Worm (Caenorhabditis elegans): ENCODE results near the gene F11D11.12.
"Not testable (repeated sequence)": the region's sequence is repeated elsewhere in the genome, so short reads cannot be mapped to it uniquely, and the experiment has no call there.

F11D11.12 gene

DNA sequence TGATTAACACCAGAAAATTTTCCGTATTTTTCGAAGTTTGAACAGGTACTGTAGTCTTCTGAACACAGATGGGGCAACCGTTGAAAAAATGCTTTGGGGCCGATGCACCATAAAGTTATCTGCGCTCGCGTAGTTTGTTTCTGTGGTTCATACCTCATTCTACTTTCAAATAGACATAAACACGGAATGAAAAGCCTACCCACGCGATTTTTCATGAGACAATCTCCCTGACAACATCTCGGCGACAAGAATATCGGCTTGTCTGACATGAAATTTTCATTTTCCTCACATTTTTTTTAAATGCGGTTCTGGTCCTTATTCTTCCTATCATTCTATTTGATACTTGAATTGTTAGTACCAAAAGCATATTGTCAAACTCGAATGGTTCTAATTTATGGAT, 22.3 kb upstream of the F11D11.12 start, which contains the start of gene clec-257:
clec-257 (plus strand) TSS at position 301 of the 400 bp plus-strand sequence.
- TF ChIP-seq ets-7 (tag; optimal IDR thresholded peaks at IDR 0.05) (no peak), tbx-37 (GFP tag; conservative IDR thresholded peaks at IDR 0.05) (no peak), tbx-11 (GFP tag; IDR thresholded peaks at IDR 0.05) (no peak), pes-1 (GFP tag; IDR thresholded peaks at IDR 0.05) (no peak), scrt-1 (GFP tag; IDR thresholded peaks at IDR 0.05) (no peak), F13C5.2 (tag; optimal IDR thresholded peaks at IDR 0.05) (no peak), hnd-1 (tag; optimal IDR thresholded peaks at IDR 0.05) (no peak), sea-1 (GFP tag; conservative IDR thresholded peaks at IDR 0.05) (no peak), hmbx-1 (tag; optimal IDR thresholded peaks at IDR 0.05) (no peak), ceh-13 (GFP tag; optimal IDR thresholded peaks at IDR 0.05) (no peak)

DNA sequence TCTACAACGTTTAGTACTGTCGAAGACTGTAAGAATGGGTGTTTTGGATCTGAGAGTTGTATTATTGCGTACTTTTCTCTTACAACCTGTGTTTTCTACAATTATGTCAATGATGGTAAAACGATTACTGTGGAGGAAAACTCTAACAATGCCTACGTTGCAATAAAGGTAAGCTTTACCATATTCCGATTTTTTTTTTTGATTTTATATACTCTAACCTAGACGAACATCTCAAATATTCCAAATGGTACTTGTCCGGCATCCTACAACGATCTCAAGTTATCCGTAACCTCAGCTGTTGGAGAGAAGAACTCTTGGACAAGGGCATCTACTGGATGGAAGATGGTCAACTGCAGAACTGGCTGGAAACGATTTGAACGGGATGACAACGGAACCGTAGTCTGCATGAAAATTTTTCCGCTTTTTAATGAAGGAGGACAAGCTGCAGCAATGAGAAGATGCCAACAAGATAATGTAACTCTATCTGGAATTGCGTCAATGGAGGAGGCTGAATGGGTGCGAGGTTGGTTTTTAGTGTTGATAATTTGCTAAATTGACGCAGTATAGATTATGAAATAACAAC, 21.4 kb upstream of the F11D11.12 start:
- no peak for TF ChIP-seq scrt-1 (GFP tag; IDR thresholded peaks at IDR 0.05)
- no peak for TF ChIP-seq ets-7 (tag; optimal IDR thresholded peaks at IDR 0.05)

ce11 chrV:18771390-18771789, 20.9 kb upstream of the F11D11.12 start, which contains the start of gene clec-256:
Gene clec-256, plus strand, starts transcription at chrV:18771690.
- TF ChIP-seq tbx-11 (GFP tag; IDR thresholded peaks at IDR 0.05) (no peak), sea-1 (GFP tag; conservative IDR thresholded peaks at IDR 0.05) (no peak), F13C5.2 (tag; optimal IDR thresholded peaks at IDR 0.05) (no peak), tra-4 (tag; optimal IDR thresholded peaks at IDR 0.05) (no peak), ceh-13 (GFP tag; optimal IDR thresholded peaks at IDR 0.05) (no peak), aly-1 (tag; optimal IDR thresholded peaks at IDR 0.05) (no peak), ets-7 (tag; optimal IDR thresholded peaks at IDR 0.05) (no peak), flt-1 (GFP tag; IDR thresholded peaks at IDR 0.05) (no peak)

ce11 chrV:18770623-18771022, 20.1 kb upstream of the F11D11.12 start, which contains the start of gene clec-255:
Gene clec-255, minus strand, starts transcription at chrV:18770723.
- TF ChIP-seq aly-1 (tag; optimal IDR thresholded peaks at IDR 0.05), result no peak
- TF ChIP-seq scrt-1 (GFP tag; IDR thresholded peaks at IDR 0.05), result no peak

DNA sequence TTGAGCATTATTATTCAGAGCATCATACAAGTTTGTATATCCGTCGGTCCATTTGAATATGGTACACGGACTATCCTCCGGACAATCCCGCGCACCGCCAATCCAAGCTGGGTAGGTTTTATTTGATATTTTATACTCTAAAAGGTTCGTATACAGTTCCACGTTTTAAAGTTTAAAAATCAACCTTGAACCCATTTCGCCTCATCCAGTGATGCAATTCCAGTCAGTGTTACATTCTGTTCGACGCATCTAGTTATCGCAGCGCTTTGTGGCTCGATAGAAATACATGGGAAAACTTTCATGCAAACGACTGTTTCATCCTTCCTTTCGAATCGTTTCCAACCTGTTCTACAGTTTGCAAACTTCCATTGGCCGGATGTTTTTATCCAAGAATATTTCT, 19.4 kb upstream of the F11D11.12 start:
- TF ChIP-seq tbx-37 (GFP tag; conservative IDR thresholded peaks at IDR 0.05), result no peak
- TF ChIP-seq tbx-11 (GFP tag; IDR thresholded peaks at IDR 0.05), result no peak
- TF ChIP-seq hnd-1 (tag; optimal IDR thresholded peaks at IDR 0.05), result no peak
- no peak for TF ChIP-seq ama-1 (optimal IDR thresholded peaks at IDR 0.05)
- no peak for TF ChIP-seq pes-1 (GFP tag; IDR thresholded peaks at IDR 0.05)
- no peak for TF ChIP-seq F13C5.2 (tag; optimal IDR thresholded peaks at IDR 0.05)
- TF ChIP-seq hmbx-1 (tag; optimal IDR thresholded peaks at IDR 0.05), result no peak
- no peak for TF ChIP-seq tra-4 (tag; optimal IDR thresholded peaks at IDR 0.05)
- TF ChIP-seq B0310.2 (tag; optimal IDR thresholded peaks at IDR 0.05), result no peak
- no peak for TF ChIP-seq scrt-1 (GFP tag; IDR thresholded peaks at IDR 0.05)
- no peak for TF ChIP-seq aly-1 (tag; optimal IDR thresholded peaks at IDR 0.05)
- no peak for TF ChIP-seq hmg-4 (GFP tag; optimal IDR thresholded peaks at IDR 0.05)

DNA sequence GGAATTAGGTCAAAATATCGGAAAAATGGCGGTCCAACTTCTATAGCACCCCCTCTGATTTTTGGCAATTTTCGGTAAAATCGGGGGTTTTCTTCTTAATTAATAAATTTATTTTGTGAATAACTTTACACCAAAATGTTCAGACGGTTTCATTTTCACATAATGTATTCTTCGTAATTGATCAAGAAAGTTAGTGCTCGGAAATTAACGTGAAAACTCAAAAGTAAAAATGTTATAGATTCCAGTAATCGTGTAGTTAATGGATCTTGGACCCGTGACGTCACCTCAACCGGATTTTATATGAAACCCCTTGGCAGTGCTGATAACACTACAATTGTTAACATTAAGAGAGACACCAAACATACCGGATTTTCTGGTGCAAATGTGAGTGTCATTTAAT, 11.6 kb upstream of the F11D11.12 start, which contains the start of gene F11D11.22:
F11D11.22 (plus strand) TSS at position 301 of the 400 bp plus-strand sequence.
- TF ChIP-seq ceh-36 (tag; optimal IDR thresholded peaks at IDR 0.05); aly-1 (tag; optimal IDR thresholded peaks at IDR 0.05); hmg-4 (GFP tag; optimal IDR thresholded peaks at IDR 0.05): not testable (repeated sequence)

- TF ChIP-seq ama-1 (optimal IDR thresholded peaks at IDR 0.05) (no peak), F13C5.2 (tag; optimal IDR thresholded peaks at IDR 0.05) (no peak), tbx-37 (GFP tag; conservative IDR thresholded peaks at IDR 0.05) (no peak), hmg-4 (GFP tag; optimal IDR thresholded peaks at IDR 0.05) (no peak), flt-1 (GFP tag; IDR thresholded peaks at IDR 0.05) (no peak), tbx-11 (GFP tag; IDR thresholded peaks at IDR 0.05) (no peak), aly-1 (tag; optimal IDR thresholded peaks at IDR 0.05) (no peak), sea-1 (GFP tag; conservative IDR thresholded peaks at IDR 0.05) (no peak), hnd-1 (tag; optimal IDR thresholded peaks at IDR 0.05) (no peak), B0310.2 (tag; optimal IDR thresholded peaks at IDR 0.05) (no peak), scrt-1 (GFP tag; IDR thresholded peaks at IDR 0.05) (no peak), hmbx-1 (tag; optimal IDR thresholded peaks at IDR 0.05) (no peak), pes-1 (GFP tag; IDR thresholded peaks at IDR 0.05) (no peak), tra-4 (tag; optimal IDR thresholded peaks at IDR 0.05) (no peak), ets-7 (tag; optimal IDR thresholded peaks at IDR 0.05) (no peak), ceh-13 (GFP tag; optimal IDR thresholded peaks at IDR 0.05) (no peak), ceh-36 (tag; optimal IDR thresholded peaks at IDR 0.05) (no peak)
Measured at ce11 chrV:18761078-18761477, 10.6 kb upstream of the F11D11.12 start, which contains the start of gene F11D11.4. Gene F11D11.4, plus strand, starts transcription at chrV:18761378.

DNA sequence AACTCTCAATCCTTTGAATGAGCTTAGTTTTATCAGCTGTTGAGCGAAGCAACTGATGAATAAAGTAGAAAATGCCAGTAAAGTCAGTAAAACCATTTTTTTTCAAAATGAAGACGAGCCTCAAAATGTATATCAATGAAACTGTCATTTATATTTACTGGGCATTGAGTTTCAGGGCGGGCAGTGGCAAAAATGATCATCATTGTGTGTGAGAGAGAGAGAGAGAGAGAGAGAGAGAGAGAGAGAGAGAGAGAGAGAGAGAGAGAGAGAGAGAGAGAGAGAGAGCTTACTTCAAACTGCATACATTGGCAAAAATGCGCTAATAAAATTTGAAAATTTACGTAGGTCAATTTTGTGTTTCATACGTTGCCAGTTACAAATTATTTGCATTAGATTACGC, 9.7 kb upstream of the F11D11.12 start, which contains the start of gene F11D11.3:
F11D11.3 (minus strand) TSS at position 101 of the 400 bp plus-strand sequence.
- TF ChIP-seq hnd-1 (tag; optimal IDR thresholded peaks at IDR 0.05), result no peak
- no peak for TF ChIP-seq aly-1 (tag; optimal IDR thresholded peaks at IDR 0.05)
- no peak for TF ChIP-seq B0310.2 (tag; optimal IDR thresholded peaks at IDR 0.05)
- TF ChIP-seq pes-1 (GFP tag; IDR thresholded peaks at IDR 0.05), result no peak
- no peak for TF ChIP-seq hmbx-1 (tag; optimal IDR thresholded peaks at IDR 0.05)
- no peak for TF ChIP-seq ceh-36 (tag; optimal IDR thresholded peaks at IDR 0.05)
- TF ChIP-seq sea-1 (GFP tag; conservative IDR thresholded peaks at IDR 0.05), result no peak
- TF ChIP-seq F13C5.2 (tag; optimal IDR thresholded peaks at IDR 0.05), result no peak
- no peak for TF ChIP-seq flt-1 (GFP tag; IDR thresholded peaks at IDR 0.05)
- TF ChIP-seq ceh-13 (GFP tag; optimal IDR thresholded peaks at IDR 0.05), result no peak
- TF ChIP-seq ets-7 (tag; optimal IDR thresholded peaks at IDR 0.05), result no peak
- no peak for TF ChIP-seq ama-1 (optimal IDR thresholded peaks at IDR 0.05)
- no peak for TF ChIP-seq hmg-4 (GFP tag; optimal IDR thresholded peaks at IDR 0.05)
- no peak for TF ChIP-seq tra-4 (tag; optimal IDR thresholded peaks at IDR 0.05)
- no peak for TF ChIP-seq scrt-1 (GFP tag; IDR thresholded peaks at IDR 0.05)
- no peak for TF ChIP-seq tbx-37 (GFP tag; conservative IDR thresholded peaks at IDR 0.05)
- TF ChIP-seq tbx-11 (GFP tag; IDR thresholded peaks at IDR 0.05), result no peak

Data from whole organism, early embryonic.